Fruit fly (Drosophila melanogaster) whole organism: ENCODE data around the gene CG44014.

Experiments
- CG8478 ChIP-seq: fragments of >200 bp; optimal IDR thresholded peaks from 2 replicates; lab custom pipeline; 2018; ENCODE audit warnings: inconsistent platforms
- psq ChIP-seq: fragments of >200 bp; optimal IDR thresholded peaks from 2 replicates; lab custom pipeline; 2017
- usp ChIP-seq: fragments of >200 bp; optimal IDR thresholded peaks from 2 replicates; lab custom pipeline; 2017; ENCODE audit warnings: missing biosample characterization, missing genetic modification characterization, mixed read lengths

DNA sequence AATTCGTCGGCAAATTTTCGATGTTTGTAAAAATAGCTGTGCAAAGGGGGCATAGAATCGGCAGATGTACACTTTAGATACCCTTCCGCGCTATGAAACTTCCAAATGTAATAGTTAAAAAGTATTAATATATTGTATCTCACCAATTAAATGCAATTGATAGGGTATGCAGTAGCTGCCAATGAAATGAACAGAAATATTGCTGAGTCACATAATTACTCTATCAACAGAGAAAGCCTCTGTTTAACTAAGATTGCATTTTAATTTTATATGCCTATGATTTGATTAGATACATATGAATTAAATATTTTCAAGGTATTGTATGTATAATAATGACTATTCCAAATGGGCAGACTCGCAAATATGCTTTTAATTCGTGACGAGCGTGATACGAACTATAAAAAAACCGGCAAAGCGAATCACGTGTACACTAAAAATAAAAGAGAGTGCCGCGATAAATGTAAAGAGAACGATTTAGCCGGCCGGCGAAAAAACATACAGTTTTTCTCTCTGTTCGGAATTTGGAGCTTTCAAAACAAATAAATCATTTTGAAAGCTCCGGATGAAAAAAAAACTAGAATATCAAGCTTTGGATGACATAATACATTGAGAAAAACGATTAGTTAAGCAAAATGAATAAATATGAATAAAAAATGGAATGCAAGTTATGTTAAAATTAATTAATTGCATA lies 39.3 kb upstream of the CG44014 start, which contains the start of gene AOX3:
- TF ChIP-seq psq (lab: Kevin White, UChicago) (no peak), CG8478 (lab: Kevin White, UChicago) (no peak), usp (GFP tag; lab: Kevin White, UChicago) (no peak)
